Worm (Caenorhabditis elegans) whole organism, L3 larva: Measurements from ENCODE around the gene nhr-186.
A peak's percentile ranks its signal among the peaks of the same experiment; 100 is the strongest.

Experiments
- R02D3.7 ChIP-seq: fragments of 150-350 bp; optimal IDR thresholded peaks from 2 replicates; lab custom pipeline; 2014; ENCODE audit warnings: missing biosample characterization, missing genetic modification characterization
- ZK546.5 ChIP-seq: sonication (generic microtip); optimal IDR thresholded peaks from 2 replicates; lab custom pipeline; 2017; ENCODE audit warnings: missing biosample characterization, missing genetic modification characterization
- aly-2 ChIP-seq: fragments of 150-350 bp; optimal IDR thresholded peaks from 2 replicates; lab custom pipeline; 2014; ENCODE audit warnings: missing biosample characterization, missing genetic modification characterization
- ama-1 ChIP-seq: fragments of 150-350 bp; optimal IDR thresholded peaks from 2 replicates; lab custom pipeline; 2018
- ceh-16 ChIP-seq: sonication (generic microtip); optimal IDR thresholded peaks from 2 replicates; lab custom pipeline; 2017; ENCODE audit warnings: missing biosample characterization, missing genetic modification characterization
- ceh-28 ChIP-seq: fragments of 150-350 bp; optimal IDR thresholded peaks from 2 replicates; lab custom pipeline; 2014; ENCODE audit warnings: missing biosample characterization, missing genetic modification reagents, missing genetic modification characterization
- ceh-82 ChIP-seq: fragments of 150-350 bp; optimal IDR thresholded peaks from 2 replicates; lab custom pipeline; 2014; ENCODE audit warnings: missing biosample characterization, missing genetic modification characterization
- ceh-9 ChIP-seq: sonication (generic microtip); optimal IDR thresholded peaks from 2 replicates; lab custom pipeline; 2018; ENCODE audit warnings: missing biosample characterization, missing genetic modification characterization
- daf-12 ChIP-seq: fragments of 150-350 bp; optimal IDR thresholded peaks from 2 replicates; lab custom pipeline; 2014; ENCODE audit warnings: missing biosample characterization, missing genetic modification reagents, missing genetic modification characterization
- egl-27 ChIP-seq: sonication (generic microtip); optimal IDR thresholded peaks from 4 replicates; lab custom pipeline; 2017; ENCODE audit warnings: missing biosample characterization, missing genetic modification reagents, missing genetic modification characterization
- elt-2 ChIP-seq: sonication (generic microtip); optimal IDR thresholded peaks from 2 replicates; lab custom pipeline; 2016; ENCODE audit warnings: missing genetic modification reagents, mild to moderate bottlenecking, missing genetic modification characterization, missing compliant biosample characterization
- elt-3 ChIP-seq, 3 experiments: fragments of 150-350 bp in 1 of 3; sonication (generic microtip) in 2 of 3; optimal IDR thresholded peaks; 2 replicates in 2 of 3; 4 replicates in 1 of 3; lab custom pipeline; 2014 to 2017; ENCODE audit warnings: missing biosample characterization in 3 of 3, missing genetic modification characterization in 3 of 3
- fos-1 ChIP-seq: fragments of 150-350 bp; optimal IDR thresholded peaks from 2 replicates; lab custom pipeline; 2014; ENCODE audit warnings: missing biosample characterization, missing genetic modification characterization
- hmg-11 ChIP-seq: sonication (generic microtip); optimal IDR thresholded peaks from 2 replicates; lab custom pipeline; 2016; ENCODE audit warnings: missing genetic modification characterization, missing compliant biosample characterization
- jun-1 ChIP-seq: fragments of 150-350 bp; optimal IDR thresholded peaks from 2 replicates; lab custom pipeline; 2014; ENCODE audit warnings: missing biosample characterization, missing genetic modification reagents, missing genetic modification characterization
- lin-15B ChIP-seq: fragments of 150-350 bp; optimal IDR thresholded peaks from 2 replicates; lab custom pipeline; 2014; ENCODE audit warnings: missing biosample characterization, missing genetic modification characterization
- lin-39 ChIP-seq: fragments of 150-350 bp; optimal IDR thresholded peaks from 2 replicates; lab custom pipeline; 2018; ENCODE audit warnings: missing biosample characterization, missing genetic modification reagents, missing genetic modification characterization
- nhr-11 ChIP-seq: fragments of 150-350 bp; optimal IDR thresholded peaks from 2 replicates; lab custom pipeline; 2014; ENCODE audit warnings: missing biosample characterization, missing genetic modification characterization
- nhr-12 ChIP-seq: fragments of 150-350 bp; optimal IDR thresholded peaks from 2 replicates; lab custom pipeline; 2014; ENCODE audit warnings: missing biosample characterization, missing genetic modification characterization
- nhr-23 ChIP-seq: fragments of 150-350 bp; optimal IDR thresholded peaks from 2 replicates; lab custom pipeline; 2014; ENCODE audit warnings: missing biosample characterization, missing genetic modification reagents, missing genetic modification characterization
- nhr-237 ChIP-seq: fragments of 150-350 bp; optimal IDR thresholded peaks from 2 replicates; lab custom pipeline; 2014; ENCODE audit warnings: missing biosample characterization, missing genetic modification characterization
- nhr-28 ChIP-seq: fragments of 150-350 bp; optimal IDR thresholded peaks from 2 replicates; lab custom pipeline; 2014; ENCODE audit warnings: missing biosample characterization, missing genetic modification characterization
- nhr-43 ChIP-seq: sonication (generic microtip); optimal IDR thresholded peaks from 2 replicates; lab custom pipeline; 2016; ENCODE audit warnings: mild to moderate bottlenecking, missing genetic modification characterization, missing compliant biosample characterization; ENCODE audit not compliant: poor library complexity, severe bottlenecking
- nhr-67 ChIP-seq: fragments of 150-350 bp; optimal IDR thresholded peaks from 2 replicates; lab custom pipeline; 2014; ENCODE audit warnings: missing biosample characterization, missing genetic modification characterization
- nhr-76 ChIP-seq: fragments of 150-350 bp; sonication (generic microtip); optimal IDR thresholded peaks from 5 replicates; lab custom pipeline; 2014; ENCODE audit warnings: missing biosample characterization, missing genetic modification characterization
- nhr-77 ChIP-seq: fragments of 150-350 bp; optimal IDR thresholded peaks from 2 replicates; lab custom pipeline; 2014; ENCODE audit warnings: missing biosample characterization, missing genetic modification characterization
- pha-4 ChIP-seq: fragments of 150-350 bp; optimal IDR thresholded peaks from 2 replicates; lab custom pipeline; 2014; ENCODE audit warnings: missing biosample characterization, missing genetic modification reagents, missing genetic modification characterization
- pqm-1 ChIP-seq: fragments of 150-350 bp; optimal IDR thresholded peaks from 2 replicates; lab custom pipeline; 2017; ENCODE audit warnings: missing biosample characterization, missing genetic modification characterization, inconsistent platforms
- sea-2 ChIP-seq: fragments of 150-350 bp; sonication (generic microtip); optimal IDR thresholded peaks from 4 replicates; lab custom pipeline; 2014; ENCODE audit warnings: missing biosample characterization, missing genetic modification reagents, missing genetic modification characterization
- skn-1 ChIP-seq: fragments of 150-350 bp; optimal IDR thresholded peaks from 2 replicates; lab custom pipeline; 2014; ENCODE audit warnings: missing biosample characterization, missing genetic modification characterization
- unc-39 ChIP-seq: sonication (generic microtip); optimal IDR thresholded peaks from 4 replicates; lab custom pipeline; 2017; ENCODE audit warnings: missing biosample characterization, missing genetic modification characterization
- unc-62 ChIP-seq: fragments of 150-350 bp; sonication (generic microtip); optimal IDR thresholded peaks from 4 replicates; lab custom pipeline; 2014; ENCODE audit warnings: missing biosample characterization, missing genetic modification reagents, missing genetic modification characterization
- zag-1 ChIP-seq: fragments of 150-350 bp; optimal IDR thresholded peaks from 2 replicates; lab custom pipeline; 2014; ENCODE audit warnings: missing biosample characterization, missing genetic modification characterization
- ztf-4 ChIP-seq: fragments of 150-350 bp; optimal IDR thresholded peaks from 2 replicates; lab custom pipeline; 2014; ENCODE audit warnings: missing biosample characterization, missing genetic modification characterization

The nhr-186 gene

DNA sequence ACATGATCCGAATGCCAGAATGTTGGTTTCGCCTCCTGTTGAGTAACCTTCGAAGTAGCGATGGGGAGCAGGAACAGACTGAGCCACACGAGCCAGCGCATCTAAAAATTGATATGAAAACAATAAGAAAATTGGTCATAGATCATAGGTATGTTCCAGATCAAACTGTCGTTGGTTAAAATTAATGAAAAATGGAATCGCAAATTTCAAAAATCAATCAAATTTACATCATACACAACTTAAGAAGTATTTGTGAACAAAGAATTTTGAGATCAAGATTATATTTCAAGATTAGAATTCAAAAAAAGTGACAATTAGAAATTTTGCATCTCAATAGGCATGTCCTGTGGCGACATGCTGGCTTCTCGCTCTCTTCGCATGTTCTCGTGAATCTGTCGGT lies 36.0 kb upstream of the nhr-186 start, which contains the start of gene C17E7.9:
TSS of gene C17E7.9 (minus strand) at position 101 of the 400 bp plus-strand sequence.
- TF ChIP-seq pha-4 (tag; lab: Kevin White, UChicago) (no peak), nhr-67 (tag; lab: Kevin White, UChicago) (no peak), lin-39 (tag; lab: Kevin White, UChicago) (no peak), ceh-28 (tag; lab: Kevin White, UChicago) (no peak), ceh-9 (no peak), unc-39 (tag; lab: Kevin White, UChicago) (no peak), nhr-12 (tag; lab: Kevin White, UChicago) (no peak), nhr-77 (tag; lab: Kevin White, UChicago) (no peak), nhr-11 (tag; lab: Kevin White, UChicago) (no peak), nhr-43 (no peak), jun-1 (tag; lab: Kevin White, UChicago) (no peak), daf-12 (tag; lab: Kevin White, UChicago) (no peak), nhr-237 (tag; lab: Kevin White, UChicago) (no peak), nhr-76 (tag; lab: Kevin White, UChicago) (no peak), sea-2 (GFP tag; lab: Kevin White, UChicago) (no peak), ztf-4 (tag; lab: Kevin White, UChicago) (no peak), lin-15B (tag; lab: Kevin White, UChicago) (no peak)

DNA sequence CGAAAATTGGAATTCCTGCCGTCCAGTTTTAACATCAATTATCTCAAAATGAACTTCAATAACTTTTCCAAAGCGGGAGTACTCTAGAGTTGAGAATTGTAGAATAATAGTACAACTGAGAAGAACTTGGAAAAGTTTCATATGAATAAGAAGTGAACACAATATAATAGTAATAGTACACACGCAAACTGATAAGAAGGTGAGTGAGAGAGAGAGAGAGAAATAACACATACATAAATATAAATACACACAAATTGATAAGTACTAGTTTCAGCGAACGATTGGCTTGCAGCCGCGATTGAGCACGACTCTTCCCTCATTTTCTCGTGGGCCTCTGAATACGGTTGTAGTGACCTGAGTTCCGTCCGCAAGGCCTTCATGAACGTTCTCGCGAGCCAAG lies 34.4 kb upstream of the nhr-186 start, which contains the start of gene C17E7.13:
TSS of gene C17E7.13 (minus strand) at position 176 of the 400 bp plus-strand sequence.
- TF ChIP-seq pqm-1 (tag; lab: Kevin White, UChicago) (peak; percentile 14), ztf-4 (tag; lab: Kevin White, UChicago) (no peak), elt-2 (peak; percentile 25)

DNA sequence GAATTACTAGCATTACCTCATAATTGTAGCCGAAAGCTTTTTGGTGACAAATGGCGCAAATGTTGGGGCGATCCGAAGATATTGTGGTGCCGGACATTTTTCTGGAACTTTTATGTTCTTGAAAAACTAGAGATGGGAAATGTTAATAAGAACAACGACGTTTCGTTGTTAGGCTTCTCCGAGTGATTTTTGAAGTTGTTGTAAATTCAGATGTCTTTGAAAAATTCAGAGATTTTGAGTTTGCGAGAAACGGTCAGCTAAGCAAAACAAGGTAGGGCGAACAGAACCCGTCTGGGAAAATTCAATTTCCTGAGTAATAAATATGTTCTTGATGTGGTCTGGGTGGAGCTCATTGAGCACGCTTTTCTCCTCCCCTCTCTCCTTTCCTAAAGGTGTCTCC lies 31.4 kb upstream of the nhr-186 start, which contains the start of gene nhr-124:
TSS of gene nhr-124 (minus strand) at position 101 of the 400 bp plus-strand sequence.
- TF ChIP-seq nhr-28 (no peak), egl-27 (tag; lab: Kevin White, UChicago) (no peak), fos-1 (no peak), R02D3.7 (tag; lab: Kevin White, UChicago) (no peak), ceh-82 (no peak), unc-62 (GFP tag; lab: Kevin White, UChicago) (no peak)

DNA sequence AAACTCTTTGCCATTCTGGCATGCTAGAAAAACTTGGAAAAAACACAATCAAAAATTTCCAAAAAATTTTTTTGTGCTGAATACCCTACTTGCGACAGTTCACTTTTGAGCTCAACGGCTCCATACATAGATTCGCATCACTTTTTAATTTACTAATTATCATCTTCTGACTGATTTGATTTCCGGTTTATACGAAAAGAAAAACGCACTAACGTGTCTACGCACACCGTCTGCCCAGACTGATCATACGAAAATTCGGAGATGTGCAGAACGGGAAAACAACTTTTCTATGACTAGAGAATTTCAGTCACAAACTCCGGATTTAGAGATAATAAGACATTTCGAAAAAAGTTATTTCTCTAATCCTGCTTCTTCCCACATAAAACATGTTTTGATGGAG lies 29.8 kb upstream of the nhr-186 start:
- TF ChIP-seq ceh-28 (tag; lab: Kevin White, UChicago) (no peak), ama-1 (lab: Kevin White, UChicago) (no peak), pqm-1 (tag; lab: Kevin White, UChicago) (no peak), nhr-237 (tag; lab: Kevin White, UChicago) (no peak), aly-2 (tag; lab: Kevin White, UChicago) (no peak), nhr-67 (tag; lab: Kevin White, UChicago) (no peak), nhr-43 (no peak), nhr-28 (no peak), ceh-16 (tag; lab: Kevin White, UChicago) (no peak), egl-27 (tag; lab: Kevin White, UChicago) (no peak), zag-1 (tag; lab: Kevin White, UChicago) (no peak)

DNA sequence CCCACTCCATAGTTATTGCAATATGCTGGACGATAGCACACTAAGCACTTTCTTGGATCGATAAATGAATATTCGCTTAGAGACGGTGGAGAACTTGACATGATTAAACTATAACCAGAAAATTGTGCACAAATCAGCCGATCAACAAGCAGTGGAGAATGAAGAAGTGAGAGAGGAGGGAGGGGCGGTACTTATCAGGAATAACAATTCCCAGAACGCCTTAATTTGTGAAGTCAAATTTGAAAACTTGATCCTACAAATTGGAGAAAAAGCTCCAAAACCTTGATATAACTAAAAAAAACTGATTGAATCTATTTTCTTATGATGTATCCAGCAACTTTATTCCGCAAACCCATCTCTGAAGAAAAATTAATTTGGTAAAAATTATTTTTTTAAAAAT lies 23.5 kb upstream of the nhr-186 start, which contains the start of gene nhr-159:
TSS of gene nhr-159 (minus strand) at position 101 of the 400 bp plus-strand sequence.
- TF ChIP-seq nhr-12 (tag; lab: Kevin White, UChicago), result no peak
- TF ChIP-seq ZK546.5 (tag; lab: Kevin White, UChicago), result no peak
- no peak for TF ChIP-seq skn-1 (tag; lab: Kevin White, UChicago)
- TF ChIP-seq nhr-28, result no peak
- no peak for TF ChIP-seq zag-1 (tag; lab: Kevin White, UChicago)
- TF ChIP-seq sea-2 (GFP tag; lab: Kevin White, UChicago), result no peak
- no peak for TF ChIP-seq hmg-11
- no peak for TF ChIP-seq nhr-23 (tag; lab: Kevin White, UChicago)

DNA sequence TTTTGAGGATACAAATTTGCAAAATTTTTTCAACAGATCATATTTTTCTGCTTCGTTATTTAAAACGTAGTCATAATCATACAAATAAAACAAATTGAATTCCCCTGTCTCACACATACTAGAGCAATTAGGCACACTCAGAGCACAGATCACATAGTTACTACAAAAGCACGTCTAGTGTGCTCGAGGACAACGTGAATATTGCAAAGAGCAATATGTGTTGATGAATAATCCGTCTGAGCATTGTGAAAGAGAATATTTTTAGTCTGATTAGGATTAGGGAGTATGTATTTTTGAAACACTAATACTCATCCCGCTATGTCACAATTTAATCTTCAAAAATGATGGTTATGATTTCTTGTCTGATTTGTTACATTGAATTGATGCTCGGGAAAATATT lies 22.5 kb upstream of the nhr-186 start:
- TF ChIP-seq nhr-11 (tag; lab: Kevin White, UChicago) (no peak), nhr-237 (tag; lab: Kevin White, UChicago) (no peak), zag-1 (tag; lab: Kevin White, UChicago) (no peak), skn-1 (tag; lab: Kevin White, UChicago) (no peak), jun-1 (tag; lab: Kevin White, UChicago) (no peak), sea-2 (GFP tag; lab: Kevin White, UChicago) (no peak), elt-2 (no peak), lin-15B (tag; lab: Kevin White, UChicago) (no peak), elt-3 (tag; optimal IDR thresholded peaks at IDR 0.05; lab: Kevin White, UChicago) (no peak)
